Worm (Caenorhabditis elegans) whole organism, young adult: Measurements from ENCODE around the gene rom-3.

ENCODE experiments used
- B0035.1 ChIP-seq: sonication (generic microtip); optimal IDR thresholded peaks from 2 replicates; lab custom pipeline; 2016; ENCODE audit warnings: missing genetic modification characterization, mild to moderate bottlenecking, missing compliant biosample characterization, missing genotype, missing genetic modification reagents
- B0336.3 ChIP-seq: fragments of 200-800 bp; sonication (Bioruptor generic); IDR thresholded peaks from 2 replicates; pipeline ENCODE4 v1.3.6; 2022; ENCODE audit warnings: missing genetic modification characterization, missing compliant biosample characterization
- D2030.7 ChIP-seq: fragments of 200-800 bp; sonication (Bioruptor generic); IDR thresholded peaks from 2 replicates; pipeline ENCODE4 v1.3.6; 2022; ENCODE audit warnings: missing genetic modification reagents, missing genetic modification characterization, missing compliant biosample characterization
- F37B4.10 ChIP-seq: fragments of 200-800 bp; sonication (Bioruptor generic); IDR thresholded peaks from 2 replicates; pipeline ENCODE4 v1.3.6; 2022; ENCODE audit warnings: missing genetic modification characterization, missing compliant biosample characterization
- F39B2.1 ChIP-seq: fragments of 200-800 bp; sonication (Bioruptor generic); IDR thresholded peaks from 2 replicates; pipeline ENCODE4 v1.3.6; 2022; ENCODE audit warnings: missing genetic modification reagents, missing genetic modification characterization, missing compliant biosample characterization
- T26A5.8 ChIP-seq: sonication (generic microtip); optimal IDR thresholded peaks from 2 replicates; lab custom pipeline; 2016; ENCODE audit warnings: missing genetic modification characterization, missing compliant biosample characterization
- Y56A3A.18 ChIP-seq: fragments of 200-800 bp; sonication (Bioruptor generic); IDR thresholded peaks from 2 replicates; pipeline ENCODE4 v1.3.6; 2022; ENCODE audit warnings: missing genetic modification reagents, missing genetic modification characterization, missing compliant biosample characterization
- Y79H2A.3 ChIP-seq: fragments of 200-800 bp; sonication (Bioruptor generic); conservative IDR thresholded peaks from 2 replicates; pipeline ENCODE4 v1.3.6; 2022; ENCODE audit warnings: missing genetic modification reagents, missing genetic modification characterization, missing compliant biosample characterization
- Y95B8A.8 ChIP-seq: fragments of 200-800 bp; sonication (Bioruptor generic); IDR thresholded peaks from 2 replicates; pipeline ENCODE4 v1.3.6; 2022; ENCODE audit warnings: missing genetic modification reagents, missing genetic modification characterization, missing compliant biosample characterization
- ZK185.1 ChIP-seq: sonication (generic microtip); optimal IDR thresholded peaks from 2 replicates; lab custom pipeline; 2016; ENCODE audit warnings: mild to moderate bottlenecking, missing genetic modification characterization, missing compliant biosample characterization; ENCODE audit not compliant: poor library complexity, severe bottlenecking
- akir-1 ChIP-seq: fragments of 200-800 bp; sonication (Bioruptor generic); optimal IDR thresholded peaks from 2 replicates; lab custom pipeline; 2018; ENCODE audit warnings: mild to moderate bottlenecking, missing genetic modification characterization, moderate library complexity, missing compliant biosample characterization
- ama-1 ChIP-seq, 3 experiments: fragments of 150-350 bp in 1 of 3; sonication (generic microtip) in 2 of 3; optimal IDR thresholded peaks; 2 replicates each; lab custom pipeline; 2014 to 2018; ENCODE audit warnings: missing biosample characterization in 2 of 3, missing genetic modification characterization in 2 of 3, missing genetic modification reagents in 2 of 3
- aptf-2 ChIP-seq: fragments of 200-800 bp; sonication (Bioruptor generic); conservative IDR thresholded peaks from 2 replicates; pipeline ENCODE4 v1.3.6; 2022; ENCODE audit warnings: missing genetic modification reagents, missing genetic modification characterization, missing compliant biosample characterization
- atf-7 ChIP-seq: sonication (generic microtip); optimal IDR thresholded peaks from 2 replicates; lab custom pipeline; 2017; ENCODE audit warnings: mild to moderate bottlenecking, missing genetic modification characterization, missing compliant biosample characterization
- attf-3 ChIP-seq: fragments of 200-800 bp; sonication (Bioruptor generic); conservative IDR thresholded peaks from 2 replicates; pipeline ENCODE4 v1.3.6; 2022; ENCODE audit warnings: missing genetic modification reagents, missing genetic modification characterization, missing compliant biosample characterization
- attf-5 ChIP-seq: fragments of 200-800 bp; sonication (Bioruptor generic); optimal IDR thresholded peaks from 2 replicates; lab custom pipeline; 2018; ENCODE audit warnings: mild to moderate bottlenecking, missing genetic modification characterization, missing compliant biosample characterization
- attf-6 ChIP-seq: fragments of 200-800 bp; sonication (Bioruptor generic); IDR thresholded peaks from 2 replicates; pipeline ENCODE4 v1.3.6; 2022; ENCODE audit warnings: missing genetic modification reagents, missing genetic modification characterization, missing compliant biosample characterization
- bed-2 ChIP-seq: fragments of 200-800 bp; sonication (Bioruptor generic); IDR thresholded peaks from 2 replicates; pipeline ENCODE4 v1.3.6; 2022; ENCODE audit warnings: missing genetic modification reagents, missing genetic modification characterization, missing compliant biosample characterization
- ccch-3 ChIP-seq: fragments of 200-800 bp; sonication (Bioruptor generic); optimal IDR thresholded peaks from 2 replicates; lab custom pipeline; 2018; ENCODE audit warnings: mild to moderate bottlenecking, missing genetic modification characterization, missing compliant biosample characterization
- ceh-100 ChIP-seq: fragments of 200-800 bp; sonication (Bioruptor generic); IDR thresholded peaks from 2 replicates; pipeline ENCODE4 v1.3.6; 2022; ENCODE audit warnings: missing genetic modification reagents, missing genetic modification characterization, missing compliant biosample characterization
- chd-7 ChIP-seq: sonication (generic microtip); optimal IDR thresholded peaks from 2 replicates; lab custom pipeline; 2016; ENCODE audit warnings: mild to moderate bottlenecking, missing genetic modification characterization, moderate library complexity, missing compliant biosample characterization
- efl-1 ChIP-seq: fragments of 150-350 bp; optimal IDR thresholded peaks from 2 replicates; lab custom pipeline; 2014; ENCODE audit warnings: missing biosample characterization, missing genetic modification reagents, missing genetic modification characterization
- egl-18 ChIP-seq: fragments of 200-800 bp; sonication (Bioruptor generic); IDR thresholded peaks from 2 replicates; pipeline ENCODE4 v1.3.6; 2022; ENCODE audit warnings: missing genetic modification reagents, missing genetic modification characterization, missing compliant biosample characterization
- egrh-3 ChIP-seq: fragments of 200-800 bp; sonication (Bioruptor generic); IDR thresholded peaks from 2 replicates; pipeline ENCODE4 v1.3.6; 2022; ENCODE audit warnings: missing genetic modification reagents, missing genetic modification characterization, missing compliant biosample characterization
- fkh-3 ChIP-seq: sonication (generic microtip); optimal IDR thresholded peaks from 2 replicates; lab custom pipeline; 2016; ENCODE audit warnings: mild to moderate bottlenecking, missing genetic modification characterization, missing compliant biosample characterization
- lag-1 ChIP-seq: fragments of 200-800 bp; sonication (Bioruptor generic); IDR thresholded peaks from 2 replicates; pipeline ENCODE4 v1.3.6; 2022; ENCODE audit warnings: missing genetic modification reagents, missing genetic modification characterization, missing compliant biosample characterization
- lin-35 ChIP-seq, 3 experiments: fragments of 150-350 bp in 2 of 3; sonication (generic microtip) in 1 of 3; optimal IDR thresholded peaks; 2 replicates each; lab custom pipeline; 2014 to 2018; ENCODE audit warnings: missing biosample characterization in 3 of 3, missing genetic modification characterization in 3 of 3, missing genetic modification reagents in 3 of 3
- lin-40 ChIP-seq: sonication (generic microtip); optimal IDR thresholded peaks from 2 replicates; lab custom pipeline; 2016; ENCODE audit warnings: missing genetic modification characterization, mild to moderate bottlenecking, missing compliant biosample characterization, missing genotype, missing genetic modification reagents
- lin-54 ChIP-seq: fragments of 200-800 bp; sonication (Bioruptor generic); optimal IDR thresholded peaks from 2 replicates; lab custom pipeline; 2018; ENCODE audit warnings: mild to moderate bottlenecking, missing genetic modification characterization, missing compliant biosample characterization
- madf-6 ChIP-seq: fragments of 200-800 bp; sonication (Bioruptor generic); IDR thresholded peaks from 2 replicates; pipeline ENCODE4 v1.3.6; 2022; ENCODE audit warnings: missing genetic modification reagents, missing genetic modification characterization, missing compliant biosample characterization
- madf-8 ChIP-seq: fragments of 200-800 bp; sonication (Bioruptor generic); conservative IDR thresholded peaks from 2 replicates; pipeline ENCODE4 v1.3.6; 2022; ENCODE audit warnings: missing genetic modification reagents, missing genetic modification characterization, missing compliant biosample characterization
- mes-4 ChIP-seq: sonication (generic microtip); optimal IDR thresholded peaks from 2 replicates; lab custom pipeline; 2016; ENCODE audit warnings: missing genotype, missing genetic modification characterization, missing compliant biosample characterization
- nfya-1 ChIP-seq: sonication (generic microtip); optimal IDR thresholded peaks from 2 replicates; lab custom pipeline; 2017; ENCODE audit warnings: antibody characterized with exemption, missing compliant biosample characterization, missing genetic modification characterization, borderline replicate concordance; ENCODE audit not compliant: insufficient read depth
- nfyb-1 ChIP-seq: fragments of 200-800 bp; sonication (Bioruptor generic); IDR thresholded peaks from 2 replicates; pipeline ENCODE4 v1.3.6; 2022; ENCODE audit warnings: missing genetic modification reagents, missing genetic modification characterization, missing compliant biosample characterization
- nhr-120 ChIP-seq: fragments of 200-800 bp; sonication (Bioruptor generic); IDR thresholded peaks from 2 replicates; pipeline ENCODE4 v1.3.6; 2022; ENCODE audit warnings: missing genetic modification characterization, missing compliant biosample characterization
- pbrm-1 ChIP-seq: fragments of 200-800 bp; sonication (Bioruptor generic); IDR thresholded peaks from 2 replicates; pipeline ENCODE4 v1.3.6; 2022; ENCODE audit warnings: missing genetic modification reagents, missing genetic modification characterization, missing compliant biosample characterization
- repo-1 ChIP-seq: sonication (generic microtip); optimal IDR thresholded peaks from 2 replicates; lab custom pipeline; 2017; ENCODE audit warnings: mild to moderate bottlenecking, missing genetic modification characterization, missing compliant biosample characterization
- snpc-1.1 ChIP-seq: sonication (generic microtip); optimal IDR thresholded peaks from 2 replicates; lab custom pipeline; 2017; ENCODE audit warnings: missing genetic modification characterization, mild to moderate bottlenecking, missing compliant biosample characterization, antibody characterized with exemption, moderate library complexity, missing genotype, missing genetic modification reagents; ENCODE audit not compliant: insufficient read depth
- tlf-1 ChIP-seq: fragments of 200-800 bp; sonication (Bioruptor generic); optimal IDR thresholded peaks from 2 replicates; lab custom pipeline; 2018; ENCODE audit warnings: mild to moderate bottlenecking, missing genetic modification characterization, missing compliant biosample characterization
- unc-62 ChIP-seq: fragments of 150-350 bp; optimal IDR thresholded peaks from 2 replicates; lab custom pipeline; 2014; ENCODE audit warnings: missing biosample characterization, missing genetic modification reagents, missing genetic modification characterization
- zfh-2 ChIP-seq: fragments of 200-800 bp; sonication (Bioruptor generic); conservative IDR thresholded peaks from 2 replicates; pipeline ENCODE4 v1.3.6; 2022; ENCODE audit warnings: missing genetic modification reagents, missing genetic modification characterization, missing compliant biosample characterization
- zim-3 ChIP-seq: sonication (generic microtip); optimal IDR thresholded peaks from 2 replicates; lab custom pipeline; 2017; ENCODE audit warnings: mild to moderate bottlenecking, missing genetic modification characterization, moderate library complexity, missing compliant biosample characterization
- ztf-25 ChIP-seq: fragments of 200-800 bp; sonication (Bioruptor generic); IDR thresholded peaks from 2 replicates; pipeline ENCODE4 v1.3.6; 2022; ENCODE audit warnings: missing genetic modification reagents, missing genetic modification characterization, missing compliant biosample characterization
- ztf-28 ChIP-seq: fragments of 200-800 bp; sonication (Bioruptor generic); IDR thresholded peaks from 2 replicates; pipeline ENCODE4 v1.3.6; 2022; ENCODE audit warnings: missing genetic modification reagents, missing genetic modification characterization, missing compliant biosample characterization
- ztf-6 ChIP-seq: fragments of 200-800 bp; sonication (Bioruptor generic); IDR thresholded peaks from 2 replicates; pipeline ENCODE4 v1.3.6; 2022; ENCODE audit warnings: missing genetic modification reagents, missing genetic modification characterization, missing compliant biosample characterization

rom-3 gene

ce11 chrIV:16970390-16970789 is at the start of gene rom-3:
Gene rom-3 (minus strand): TSS chrIV:16970490.
- TF ChIP-seq akir-1 (GFP tag; lab: Kevin White, UChicago) (no peak), lin-40 (no peak), repo-1 (tag; lab: Kevin White, UChicago) (no peak), madf-8 (no peak), attf-5 (GFP tag; lab: Kevin White, UChicago) (no peak), ztf-25 (GFP tag; lab: Robert Waterston, UW) (no peak), Y56A3A.18 (no peak), tlf-1 (GFP tag; lab: Kevin White, UChicago) (no peak), nfya-1 (no peak), ccch-3 (GFP tag; lab: Kevin White, UChicago) (no peak), B0336.3 (GFP tag; lab: Robert Waterston, UW) (no peak), lin-35 (GFP tag; optimal IDR thresholded peaks at IDR 0.05; lab: Kevin White, UChicago) (no peak), F37B4.10 (GFP tag; lab: Robert Waterston, UW) (no peak), fkh-3 (tag; lab: Kevin White, UChicago) (no peak), nhr-120 (GFP tag; lab: Robert Waterston, UW) (no peak), unc-62 (GFP tag; lab: Kevin White, UChicago) (no peak), Y79H2A.3 (GFP tag; lab: Robert Waterston, UW) (no peak)

- TF ChIP-seq egrh-3 (GFP tag; lab: Robert Waterston, UW): 0 out of 2 replicates have a peak, but pooled peaks have one; percentile 15
- peak; percentile 81 for TF ChIP-seq zfh-2 (GFP tag; lab: Robert Waterston, UW)
- TF ChIP-seq akir-1 (GFP tag; lab: Kevin White, UChicago): no peak
Measured at ce11 chrIV:17010274-17010673, 40.0 kb upstream of the rom-3 start.

ce11 chrIV:17005734-17006133 is 35.4 kb upstream of the rom-3 start:
- no peak for TF ChIP-seq madf-6 (GFP tag; lab: Robert Waterston, UW)
- no peak for TF ChIP-seq ztf-28 (GFP tag; lab: Robert Waterston, UW)
- TF ChIP-seq unc-62 (GFP tag; lab: Kevin White, UChicago): no peak
- TF ChIP-seq efl-1: no peak
- TF ChIP-seq atf-7: no peak
- no peak for TF ChIP-seq ceh-100 (GFP tag; lab: Robert Waterston, UW)
- no peak for TF ChIP-seq chd-7
- no peak for TF ChIP-seq aptf-2 (GFP tag; lab: Robert Waterston, UW)
- no peak for TF ChIP-seq egl-18
- TF ChIP-seq D2030.7 (GFP tag; lab: Robert Waterston, UW): no peak
- no peak for TF ChIP-seq ztf-6 (GFP tag; lab: Robert Waterston, UW)
- TF ChIP-seq B0035.1 (tag; lab: Kevin White, UChicago): no peak
- TF ChIP-seq bed-2 (GFP tag; lab: Robert Waterston, UW): no peak
- TF ChIP-seq snpc-1.1 (tag; lab: Kevin White, UChicago): no peak
- TF ChIP-seq lin-40: no peak
- TF ChIP-seq zim-3 (tag; lab: Kevin White, UChicago): no peak
- no peak for TF ChIP-seq attf-6 (GFP tag; lab: Robert Waterston, UW)
- TF ChIP-seq pbrm-1 (GFP tag; lab: Robert Waterston, UW): no peak

- no peak for TF ChIP-seq lag-1
- TF ChIP-seq nfyb-1 (GFP tag; lab: Robert Waterston, UW): no peak
- TF ChIP-seq mes-4: no peak
- no peak for TF ChIP-seq bed-2 (GFP tag; lab: Robert Waterston, UW)
- TF ChIP-seq ZK185.1: peak; percentile 84
- TF ChIP-seq F37B4.10 (GFP tag; lab: Robert Waterston, UW): no peak
- TF ChIP-seq T26A5.8 (tag; lab: Kevin White, UChicago): no peak
- no peak for TF ChIP-seq attf-3 (GFP tag; lab: Robert Waterston, UW)
- TF ChIP-seq Y95B8A.8 (GFP tag; lab: Robert Waterston, UW): no peak
- TF ChIP-seq zim-3 (tag; lab: Kevin White, UChicago): no peak
- TF ChIP-seq attf-5 (GFP tag; lab: Kevin White, UChicago): no peak
- TF ChIP-seq ama-1 (optimal IDR thresholded peaks at IDR 0.05; lab: Kevin White, UChicago): no peak
- no peak for TF ChIP-seq ama-1 (GFP tag; optimal IDR thresholded peaks at IDR 0.05; lab: Kevin White, UChicago)
- TF ChIP-seq lin-54 (GFP tag; lab: Kevin White, UChicago): peak; percentile 95
- TF ChIP-seq F39B2.1 (GFP tag; lab: Robert Waterston, UW): no peak
Measured at ce11 chrIV:16995425-16995824, 25.1 kb upstream of the rom-3 start, which contains the start of gene rom-4. Gene rom-4 (plus strand): TSS chrIV:16995822.
